Worm (Caenorhabditis elegans): ENCODE data around the gene rps-21.
A peak's percentile ranks its signal among the peaks of the same experiment; 100 is the strongest.

Gene rps-21

DNA sequence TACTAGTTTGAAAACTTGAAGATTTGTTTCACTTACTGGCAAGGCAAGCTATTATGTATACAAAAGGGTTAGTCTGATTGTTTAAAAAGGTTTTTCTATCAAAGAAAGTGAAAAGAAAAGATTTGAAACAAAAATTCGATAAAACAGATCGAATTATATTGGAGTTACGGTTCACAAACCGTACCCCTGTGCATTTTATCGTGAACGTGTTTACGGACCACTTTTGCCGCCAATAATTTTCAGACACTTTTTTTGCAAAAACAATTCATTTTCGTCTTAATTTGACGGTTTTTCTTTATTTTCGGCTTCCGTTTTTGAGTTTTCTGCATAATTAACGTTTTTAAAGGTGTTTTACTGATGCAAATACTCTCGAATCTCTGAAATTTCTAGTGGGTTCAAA is 24.2 kb downstream of the rps-21 start:
- TF ChIP-seq unc-98 (GFP tag; IDR thresholded peaks at IDR 0.05), result no peak
- TF ChIP-seq fkh-10 (GFP tag; optimal IDR thresholded peaks at IDR 0.05), result no peak
- no peak for TF ChIP-seq fos-1 (tag; optimal IDR thresholded peaks at IDR 0.05)
- no peak for TF ChIP-seq C16A3.4 (tag; optimal IDR thresholded peaks at IDR 0.05)
- TF ChIP-seq sptf-1 (tag; optimal IDR thresholded peaks at IDR 0.05), result no peak
- TF ChIP-seq dpl-1 (GFP tag; optimal IDR thresholded peaks at IDR 0.05), result no peak
- no peak for TF ChIP-seq tlp-1 (tag; optimal IDR thresholded peaks at IDR 0.05)
- no peak for TF ChIP-seq swsn-7 (tag; optimal IDR thresholded peaks at IDR 0.05)
- TF ChIP-seq lin-14 (GFP tag; optimal IDR thresholded peaks at IDR 0.05), result no peak
- TF ChIP-seq ets-5 (GFP tag; IDR thresholded peaks at IDR 0.05), result no peak
- no peak for TF ChIP-seq hlh-17 (GFP tag; optimal IDR thresholded peaks at IDR 0.05; ENCODE audit: borderline replicate concordance)
- no peak for TF ChIP-seq egl-13 (tag; optimal IDR thresholded peaks at IDR 0.05)
- no peak for TF ChIP-seq xbp-1 (tag; optimal IDR thresholded peaks at IDR 0.05)
- TF ChIP-seq ztf-4 (tag; optimal IDR thresholded peaks at IDR 0.05), result no peak
- TF ChIP-seq isw-1 (GFP tag; IDR thresholded peaks at IDR 0.05), result no peak
- TF ChIP-seq unc-130 (tag; optimal IDR thresholded peaks at IDR 0.05), result no peak
- TF ChIP-seq lin-15B (tag; optimal IDR thresholded peaks at IDR 0.05), result no peak
- TF ChIP-seq nhr-12 (tag; optimal IDR thresholded peaks at IDR 0.05), result no peak
- TF ChIP-seq aha-1 (tag; optimal IDR thresholded peaks at IDR 0.05), result no peak

DNA sequence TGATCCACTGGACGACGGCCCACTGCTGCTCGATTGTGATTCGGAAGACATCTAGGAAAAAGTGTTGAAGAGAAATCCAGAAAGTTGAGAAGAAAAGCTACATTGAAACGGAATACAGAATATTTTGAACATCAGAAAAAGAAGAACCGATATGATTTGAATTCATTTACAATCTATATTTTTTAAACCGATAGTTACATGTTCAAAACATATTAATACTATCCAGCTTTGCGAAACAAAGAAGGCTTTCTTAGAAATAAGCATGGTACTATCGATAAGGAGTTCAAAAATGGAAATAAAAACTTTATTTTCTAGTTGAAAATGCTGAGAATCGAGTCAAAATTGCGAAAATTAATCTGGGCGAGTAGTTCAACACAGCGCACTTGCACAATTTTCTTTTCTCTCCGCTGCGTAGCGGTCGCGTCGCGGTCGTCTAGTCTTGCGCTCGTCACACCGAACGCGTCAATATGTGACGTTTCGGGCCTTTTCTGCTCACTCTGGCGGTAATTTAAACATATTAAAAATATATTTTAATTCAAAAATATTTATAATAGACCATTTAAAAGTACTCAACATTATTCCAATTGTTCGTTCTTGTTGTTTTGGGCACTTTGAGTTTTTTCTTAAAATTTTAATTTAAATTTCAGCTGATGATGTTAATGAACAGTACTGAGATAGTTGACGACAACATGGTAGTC is 27.2 kb downstream of the rps-21 start, which contains the start of the genes syf-2 and K04G7.1:
syf-2 (minus strand) TSS at position 51 of the 698 bp plus-strand sequence.
K04G7.1 (plus strand) TSS at position 648 of the 698 bp plus-strand sequence.
- TF ChIP-seq ets-5 (GFP tag; IDR thresholded peaks at IDR 0.05) (no peak), tbx-2 (tag; optimal IDR thresholded peaks at IDR 0.05) (peak; percentile 91), hlh-17 (GFP tag; optimal IDR thresholded peaks at IDR 0.05; ENCODE audit: borderline replicate concordance) (no peak), unc-130 (tag; optimal IDR thresholded peaks at IDR 0.05) (peak; percentile 83), nhr-12 (tag; optimal IDR thresholded peaks at IDR 0.05) (no peak), fkh-8 (tag; optimal IDR thresholded peaks at IDR 0.05) (peak; percentile 95), lin-39 (tag; optimal IDR thresholded peaks at IDR 0.05) (peak; percentile 76), nhr-47 (tag; optimal IDR thresholded peaks at IDR 0.05) (peak; percentile 90), nhr-85 (tag) (peak; percentile 97), sup-37 (GFP tag; optimal IDR thresholded peaks at IDR 0.05) (no peak), xbp-1 (tag; optimal IDR thresholded peaks at IDR 0.05) (peak; percentile 91), snpc-4 (tag; optimal IDR thresholded peaks at IDR 0.05) (peak; percentile 82), aly-2 (tag; optimal IDR thresholded peaks at IDR 0.05) (peak; percentile 8), nhr-28 (tag; optimal IDR thresholded peaks at IDR 0.05) (no peak), alr-1 (tag; optimal IDR thresholded peaks at IDR 0.05; ENCODE audit: borderline replicate concordance) (no peak), aha-1 (tag; optimal IDR thresholded peaks at IDR 0.05) (peak; percentile 72), hpl-2 (GFP tag; optimal IDR thresholded peaks at IDR 0.05) (peak; percentile 52), blmp-1 (tag; optimal IDR thresholded peaks at IDR 0.05) (peak; percentile 82), mef-2 (tag; optimal IDR thresholded peaks at IDR 0.05) (peak; percentile 62), lir-3 (tag; optimal IDR thresholded peaks at IDR 0.05; ENCODE audit: poor library complexity) (peak; percentile 62), egl-27 (tag; optimal IDR thresholded peaks at IDR 0.05) (peak; percentile 78 to 87), efl-3 (GFP tag; optimal IDR thresholded peaks at IDR 0.05) (no peak), zag-1 (tag; optimal IDR thresholded peaks at IDR 0.05) (peak; percentile 20), unc-98 (GFP tag; IDR thresholded peaks at IDR 0.05) (no peak), lin-15B (tag; optimal IDR thresholded peaks at IDR 0.05) (peak; percentile 99), pag-3 (tag; optimal IDR thresholded peaks at IDR 0.05; ENCODE audit: borderline replicate concordance, insufficient read depth) (no peak), fos-1 (tag; optimal IDR thresholded peaks at IDR 0.05) (peak; percentile 34), lin-35 (GFP tag; optimal IDR thresholded peaks at IDR 0.05) (peak; percentile 93 to 96), dsc-1 (tag; optimal IDR thresholded peaks at IDR 0.05) (peak; percentile 80), lin-13 (GFP tag; optimal IDR thresholded peaks at IDR 0.05) (peak; percentile 100), snu-23 (GFP tag; optimal IDR thresholded peaks at IDR 0.05) (peak; percentile 92), irx-1 (tag; optimal IDR thresholded peaks at IDR 0.05) (peak; percentile 70), nhr-84 (tag; optimal IDR thresholded peaks at IDR 0.05) (no peak), mab-9 (GFP tag; IDR thresholded peaks at IDR 0.05) (peak; percentile 61; the same call in 1 of the 2 replicates), skn-1 (tag; optimal IDR thresholded peaks at IDR 0.05) (peak; percentile 93), nhr-237 (tag; optimal IDR thresholded peaks at IDR 0.05) (peak; percentile 74), unc-30 (tag; optimal IDR thresholded peaks at IDR 0.05) (no peak), C16A3.4 (tag; optimal IDR thresholded peaks at IDR 0.05) (peak; percentile 93), fkh-4 (tag; optimal IDR thresholded peaks at IDR 0.05; ENCODE audit: borderline replicate concordance) (peak; percentile 14), rnt-1 (tag; optimal IDR thresholded peaks at IDR 0.05) (peak; percentile 84), sptf-1 (tag; optimal IDR thresholded peaks at IDR 0.05) (no peak)
